Fruit fly (Drosophila melanogaster): ENCODE measurements around the gene CG8260.

CG8260 gene

DNA sequence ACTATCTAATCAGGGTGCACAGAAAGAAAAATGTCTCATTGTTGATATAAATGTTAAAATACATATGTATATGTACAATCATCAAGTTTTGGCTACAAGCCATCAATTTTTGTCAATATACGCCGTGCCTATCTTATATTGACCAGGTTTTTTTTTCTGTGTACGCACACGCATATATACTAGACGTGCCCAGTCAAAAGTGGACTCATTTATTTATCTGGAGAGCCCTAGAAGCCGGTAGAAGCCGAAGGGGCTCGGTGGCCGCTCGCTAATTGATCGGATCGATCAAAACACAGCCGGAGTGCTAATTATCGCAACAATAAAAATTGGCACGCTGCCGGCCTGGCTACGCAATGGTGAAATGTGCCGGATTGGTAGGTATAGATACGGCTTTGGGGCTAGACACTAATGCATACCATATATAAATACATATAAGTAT is 15.8 kb upstream of the CG8260 start (continued):
- TF ChIP-seq Opbp (GFP tag; IDR thresholded peaks at IDR 0.05; ENCODE audit: partially characterized antibody) (no peak), mirr (GFP tag; optimal IDR thresholded peaks at IDR 0.05) (peak; percentile 77), lbe (GFP tag; optimal IDR thresholded peaks at IDR 0.05) (peak; percentile 79), Ptx1 (GFP tag; IDR thresholded peaks at IDR 0.05) (peak; percentile 75), btn (GFP tag; optimal IDR thresholded peaks at IDR 0.05) (no peak), CG7987 (GFP tag; optimal IDR thresholded peaks at IDR 0.05) (peak; percentile 67), Sry-δ (GFP tag; optimal IDR thresholded peaks at IDR 0.05) (peak; percentile 12), gcm2 (GFP tag; optimal IDR thresholded peaks at IDR 0.05) (peak; percentile 45), CG10267 (tag; optimal IDR thresholded peaks at IDR 0.05) (peak; percentile 40), pita (GFP tag; optimal IDR thresholded peaks at IDR 0.05) (no peak), CTCF (GFP tag; optimal IDR thresholded peaks at IDR 0.05) (no peak), odd (GFP tag; optimal IDR thresholded peaks at IDR 0.05) (peak; percentile 62), CG9797 (GFP tag; optimal IDR thresholded peaks at IDR 0.05) (no peak), Doc3 (GFP tag; IDR thresholded peaks at IDR 0.05; ENCODE audit: partially characterized antibody) (no peak), CG30020 (tag; optimal IDR thresholded peaks at IDR 0.05) (no peak), eyg (GFP tag; optimal IDR thresholded peaks at IDR 0.05) (no peak), CG15269 (tag; optimal IDR thresholded peaks at IDR 0.05) (peak; percentile 80), CG7786 (GFP tag; optimal IDR thresholded peaks at IDR 0.05) (peak; percentile 66), CG7928 (GFP tag; optimal IDR thresholded peaks at IDR 0.05) (peak; percentile 15), disco-r (GFP tag; optimal IDR thresholded peaks at IDR 0.05) (no peak), Hmr (GFP tag; optimal IDR thresholded peaks at IDR 0.05) (peak; percentile 89), CG32532 (GFP tag; IDR thresholded peaks at IDR 0.05) (peak; percentile 89), Aef1 (GFP tag; IDR thresholded peaks at IDR 0.05) (peak; percentile 73), ATbp (GFP tag; optimal IDR thresholded peaks at IDR 0.05) (peak; percentile 64), CG4360 (GFP tag; IDR thresholded peaks at IDR 0.05) (no peak), zen (tag; optimal IDR thresholded peaks at IDR 0.05) (no peak), ken (GFP tag; IDR thresholded peaks at IDR 0.05) (peak; percentile 46; the same call in 1 of the 3 replicates), Ravus (GFP tag; IDR thresholded peaks at IDR 0.05) (no peak), pan (optimal IDR thresholded peaks at IDR 0.05) (no peak), pan (GFP tag; optimal IDR thresholded peaks at IDR 0.05 in 1 of 2, IDR thresholded peaks at IDR 0.05 in 1 of 2) (peak in 1 of 2 experiments; percentile 84), CG12299 (tag; optimal IDR thresholded peaks at IDR 0.05) (peak; percentile 32), cas (GFP tag; IDR thresholded peaks at IDR 0.05) (peak; percentile 73), jing (GFP tag; optimal IDR thresholded peaks at IDR 0.05) (no peak), CG17912 (GFP tag; optimal IDR thresholded peaks at IDR 0.05) (no peak), CG10543 (GFP tag; optimal IDR thresholded peaks at IDR 0.05) (peak; percentile 80), vvl (GFP tag; IDR thresholded peaks at IDR 0.05) (peak; percentile 84), Hmx (GFP tag; optimal IDR thresholded peaks at IDR 0.05) (no peak), BEAF-32 (GFP tag; optimal IDR thresholded peaks at IDR 0.05) (no peak), onecut (GFP tag; IDR thresholded peaks at IDR 0.05) (peak; percentile 55; the same call in 1 of the 2 replicates), CG3726 (GFP tag; IDR thresholded peaks at IDR 0.05) (0 out of 3 replicates have a peak, but pooled peaks have one; percentile 13), CG11085 (GFP tag; IDR thresholded peaks at IDR 0.05) (peak; percentile 74), CG6813 (GFP tag; optimal IDR thresholded peaks at IDR 0.05) (peak; percentile 37), ase (GFP tag; IDR thresholded peaks at IDR 0.05) (peak; percentile 65; the same call in 1 of the 3 replicates), nerfin-2 (GFP tag; IDR thresholded peaks at IDR 0.05; ENCODE audit: partially characterized antibody) (no peak), ac (GFP tag; optimal IDR thresholded peaks at IDR 0.05) (no peak), Dip2 (GFP tag; IDR thresholded peaks at IDR 0.05) (no peak), crp (GFP tag; optimal IDR thresholded peaks at IDR 0.05) (peak in 1 of 2 experiments; percentile 21), CG16863 (GFP tag; optimal IDR thresholded peaks at IDR 0.05) (peak; percentile 54), Rfx (GFP tag; IDR thresholded peaks at IDR 0.05) (peak; percentile 92), CG10431 (GFP tag; optimal IDR thresholded peaks at IDR 0.05) (no peak), oc (tag; optimal IDR thresholded peaks at IDR 0.05) (no peak)
